Worm (Caenorhabditis elegans): Measurements from ENCODE around the gene lgc-43.

Gene lgc-43

DNA sequence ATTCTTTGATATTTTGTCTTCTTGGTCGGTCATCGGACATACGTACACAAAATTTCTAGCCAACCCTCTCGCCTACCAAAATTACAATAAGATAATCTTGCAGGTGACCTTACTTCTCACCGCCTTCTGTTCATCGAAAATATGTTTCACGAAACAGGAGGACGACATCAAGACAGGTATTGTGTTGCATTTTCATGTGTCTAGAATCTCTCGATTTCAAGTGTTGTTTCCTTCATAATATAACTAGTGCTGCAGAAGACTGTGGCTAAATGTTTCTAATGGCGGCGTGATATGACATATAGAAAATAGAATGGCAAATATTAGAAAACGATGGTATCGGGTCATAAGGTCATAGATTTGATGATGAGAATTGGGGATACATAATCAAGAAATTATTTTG is 38.6 kb downstream of the lgc-43 start (continued):
- TF ChIP-seq nhr-237 (tag; optimal IDR thresholded peaks at IDR 0.05): no peak
- peak in 1 of 2 experiments; percentile 12 for TF ChIP-seq lin-35 (GFP tag; optimal IDR thresholded peaks at IDR 0.05)
- no peak for TF ChIP-seq snpc-4 (tag; optimal IDR thresholded peaks at IDR 0.05)
- TF ChIP-seq ztf-4 (tag; optimal IDR thresholded peaks at IDR 0.05): no peak
- TF ChIP-seq isw-1 (GFP tag; IDR thresholded peaks at IDR 0.05): no peak
- TF ChIP-seq jun-1 (tag; optimal IDR thresholded peaks at IDR 0.05): no peak
- TF ChIP-seq pax-3 (tag; optimal IDR thresholded peaks at IDR 0.05): no peak
- no peak for TF ChIP-seq C34B4.2 (tag; optimal IDR thresholded peaks at IDR 0.05)
- TF ChIP-seq nhr-12 (tag; optimal IDR thresholded peaks at IDR 0.05): no peak
- TF ChIP-seq mef-2 (tag; optimal IDR thresholded peaks at IDR 0.05): no peak
- no peak for TF ChIP-seq lir-3 (tag; optimal IDR thresholded peaks at IDR 0.05; ENCODE audit: poor library complexity)
- no peak for TF ChIP-seq F16B12.6 (tag; optimal IDR thresholded peaks at IDR 0.05)
- TF ChIP-seq vab-15 (tag; optimal IDR thresholded peaks at IDR 0.05): no peak
- TF ChIP-seq fos-1 (tag; optimal IDR thresholded peaks at IDR 0.05): no peak
- peak; percentile 44 for TF ChIP-seq blmp-1 (tag; optimal IDR thresholded peaks at IDR 0.05)
- TF ChIP-seq hlh-4 (tag; optimal IDR thresholded peaks at IDR 0.05): no peak
- TF ChIP-seq lin-14 (GFP tag; optimal IDR thresholded peaks at IDR 0.05): peak; percentile 65
- TF ChIP-seq rnt-1 (tag; optimal IDR thresholded peaks at IDR 0.05): no peak
- TF ChIP-seq elt-3 (tag; optimal IDR thresholded peaks at IDR 0.05): peak in 1 of 6 experiments; percentile 46
- no peak for TF ChIP-seq hpl-2 (GFP tag; optimal IDR thresholded peaks at IDR 0.05)
- no peak for TF ChIP-seq nhr-19 (GFP tag; conservative IDR thresholded peaks at IDR 0.05)
- no peak for TF ChIP-seq irx-1 (tag; optimal IDR thresholded peaks at IDR 0.05)
- no peak for TF ChIP-seq nhr-71 (tag; optimal IDR thresholded peaks at IDR 0.05)

DNA sequence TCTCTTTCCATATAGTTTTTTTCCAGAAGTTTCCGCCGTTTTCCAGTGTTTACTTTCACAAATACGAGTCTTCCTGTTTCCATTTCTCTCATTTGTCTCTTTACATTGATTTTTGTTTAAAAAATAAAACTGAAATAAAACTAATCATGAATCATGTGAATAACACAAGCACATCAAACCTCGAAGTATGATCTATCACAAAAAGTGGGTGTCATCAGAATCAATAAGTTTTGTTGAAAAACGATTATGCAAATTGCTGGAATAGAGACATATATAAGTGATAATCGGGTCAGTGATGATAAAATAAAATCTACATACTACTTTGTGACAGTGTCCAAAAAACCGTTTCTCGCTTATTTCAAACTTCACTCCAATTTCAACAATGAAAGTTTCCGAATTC is 42.3 kb downstream of the lgc-43 start, which contains the start of gene R09H10.7:
TSS of gene R09H10.7 (plus strand) at position 301 of the 400 bp plus-strand sequence.
- TF ChIP-seq mab-9 (GFP tag; IDR thresholded peaks at IDR 0.05) (no peak), nhr-85 (tag) (no peak), pag-3 (tag; optimal IDR thresholded peaks at IDR 0.05; ENCODE audit: borderline replicate concordance, insufficient read depth) (no peak), unc-98 (GFP tag; IDR thresholded peaks at IDR 0.05) (no peak), dsc-1 (tag; optimal IDR thresholded peaks at IDR 0.05) (no peak), tlp-1 (tag; optimal IDR thresholded peaks at IDR 0.05) (no peak), hpl-2 (GFP tag; optimal IDR thresholded peaks at IDR 0.05) (no peak), fos-1 (tag; optimal IDR thresholded peaks at IDR 0.05) (no peak), nhr-11 (tag; optimal IDR thresholded peaks at IDR 0.05) (no peak)

DNA sequence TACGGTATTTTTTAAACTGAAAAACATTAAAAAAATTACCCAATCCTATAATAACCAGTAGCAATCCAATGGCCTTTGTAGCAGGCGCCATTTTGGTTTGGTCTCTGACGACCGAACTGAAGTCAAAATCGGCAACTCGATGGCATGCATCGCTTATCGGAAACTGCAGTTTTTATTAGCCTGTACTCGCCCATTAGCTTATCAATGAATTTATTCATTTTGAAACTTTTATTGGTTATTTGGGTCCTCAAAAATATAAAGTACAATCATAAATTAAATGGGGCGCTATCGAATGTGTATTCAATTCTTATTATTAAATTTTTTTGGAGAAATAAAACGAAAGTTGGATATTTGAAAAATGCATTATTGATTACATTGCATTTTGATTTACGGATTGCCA is 50.3 kb downstream of the lgc-43 start, which contains the start of gene R09H10.5:
TSS of gene R09H10.5 (minus strand) at position 106 of the 400 bp plus-strand sequence.
- TF ChIP-seq unc-86 (tag; optimal IDR thresholded peaks at IDR 0.05) (no peak), tlp-1 (tag; optimal IDR thresholded peaks at IDR 0.05) (peak; percentile 58), nhr-12 (tag; optimal IDR thresholded peaks at IDR 0.05) (no peak), nhr-47 (tag; optimal IDR thresholded peaks at IDR 0.05) (no peak), nhr-77 (tag; optimal IDR thresholded peaks at IDR 0.05) (no peak), nhr-71 (tag; optimal IDR thresholded peaks at IDR 0.05) (no peak), aha-1 (tag; optimal IDR thresholded peaks at IDR 0.05) (no peak), hlh-17 (GFP tag; optimal IDR thresholded peaks at IDR 0.05; ENCODE audit: borderline replicate concordance) (no peak), mep-1 (tag; optimal IDR thresholded peaks at IDR 0.05) (no peak), snu-23 (GFP tag; optimal IDR thresholded peaks at IDR 0.05) (no peak), elt-2 (tag; optimal IDR thresholded peaks at IDR 0.05) (peak; percentile 60), zip-4 (GFP tag; optimal IDR thresholded peaks at IDR 0.05) (no peak), hpl-2 (GFP tag; optimal IDR thresholded peaks at IDR 0.05) (no peak), fkh-8 (tag; optimal IDR thresholded peaks at IDR 0.05) (no peak), mef-2 (tag; optimal IDR thresholded peaks at IDR 0.05) (no peak), xbp-1 (tag; optimal IDR thresholded peaks at IDR 0.05) (no peak), C34B4.2 (tag; optimal IDR thresholded peaks at IDR 0.05) (no peak)

Data from whole organism, L1 larva.